Worm (Caenorhabditis elegans): Measurements from ENCODE around the gene F35A5.8.

F35A5.8 gene

DNA sequence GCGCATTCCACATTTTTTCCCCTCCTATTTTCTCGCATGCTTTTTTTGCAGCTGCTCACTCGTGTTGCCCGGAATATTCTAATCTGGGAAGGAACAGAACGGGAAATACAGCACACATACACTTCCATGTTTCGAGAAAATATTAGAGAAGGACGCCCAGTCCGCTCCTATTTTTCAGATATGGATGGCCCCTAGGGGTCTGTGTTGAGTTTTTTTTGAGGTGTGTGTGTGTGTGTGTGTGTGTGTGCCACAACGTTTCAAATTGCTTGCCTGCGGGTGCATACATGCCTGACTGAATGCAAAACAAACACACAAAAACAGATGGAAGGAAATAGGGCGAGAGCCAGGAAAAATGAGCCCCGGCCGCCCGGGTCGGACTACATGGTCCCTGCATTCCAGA lies 18.3 kb upstream of the F35A5.8 start:
- TF ChIP-seq ztf-16 (tag; optimal IDR thresholded peaks at IDR 0.05) (no peak), unc-42 (tag; optimal IDR thresholded peaks at IDR 0.05) (no peak), rnt-1 (tag; optimal IDR thresholded peaks at IDR 0.05) (no peak), tbx-2 (tag; optimal IDR thresholded peaks at IDR 0.05) (no peak), pros-1 (tag; optimal IDR thresholded peaks at IDR 0.05) (no peak), C38D4.7 (GFP tag; optimal IDR thresholded peaks at IDR 0.05) (no peak)

- TF ChIP-seq fkh-6 (tag; optimal IDR thresholded peaks at IDR 0.05), result no peak
- no peak for TF ChIP-seq syd-9 (tag; optimal IDR thresholded peaks at IDR 0.05)
- TF ChIP-seq pat-9 (tag; optimal IDR thresholded peaks at IDR 0.05), result no peak
- no peak for TF ChIP-seq pqm-1 (tag; optimal IDR thresholded peaks at IDR 0.05)
- TF ChIP-seq C38D4.7 (GFP tag; optimal IDR thresholded peaks at IDR 0.05), result no peak
- TF ChIP-seq fkh-10 (GFP tag; optimal IDR thresholded peaks at IDR 0.05), result no peak
- TF ChIP-seq pax-1 (tag; optimal IDR thresholded peaks at IDR 0.05), result no peak
- TF ChIP-seq hlh-30 (tag; optimal IDR thresholded peaks at IDR 0.05; ENCODE audit: insufficient read depth), result no peak
- TF ChIP-seq ceh-19 (GFP tag; optimal IDR thresholded peaks at IDR 0.05), result no peak
- TF ChIP-seq ceh-24 (tag; optimal IDR thresholded peaks at IDR 0.05), result no peak
- no peak for TF ChIP-seq ceh-31 (tag; optimal IDR thresholded peaks at IDR 0.05)
These were observed 17.4 kb upstream of the F35A5.8 start for ce11 chrX:3820666-3821065.

DNA sequence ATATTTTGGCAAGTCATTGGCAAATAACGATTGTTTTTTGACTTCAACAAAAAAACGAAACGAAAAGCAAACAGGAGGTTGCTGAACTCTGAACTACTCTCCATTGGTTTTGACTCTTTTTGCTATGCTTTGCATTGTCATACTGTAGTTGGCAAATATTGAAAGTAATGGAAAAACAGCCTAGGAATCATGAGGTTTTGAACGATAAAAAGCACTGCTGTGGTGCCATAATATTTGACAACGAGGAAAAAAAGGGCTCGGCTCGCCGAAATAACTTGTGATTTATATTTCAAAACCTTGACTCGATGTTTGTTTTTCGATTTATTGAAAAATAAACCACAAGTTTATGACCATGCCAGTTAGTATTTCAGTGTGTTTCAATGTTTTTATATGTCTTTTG lies 16.4 kb upstream of the F35A5.8 start:
- no peak for TF ChIP-seq tbx-2 (tag; optimal IDR thresholded peaks at IDR 0.05)
- no peak for TF ChIP-seq rnt-1 (tag; optimal IDR thresholded peaks at IDR 0.05)
- no peak for TF ChIP-seq pag-3 (tag; optimal IDR thresholded peaks at IDR 0.05; ENCODE audit: borderline replicate concordance)
- TF ChIP-seq pros-1 (tag; optimal IDR thresholded peaks at IDR 0.05), result no peak
- no peak for TF ChIP-seq npax-4 (tag; optimal IDR thresholded peaks at IDR 0.05)
- no peak for TF ChIP-seq ceh-34 (tag; optimal IDR thresholded peaks at IDR 0.05)
- TF ChIP-seq hlh-13 (GFP tag; optimal IDR thresholded peaks at IDR 0.05), result no peak
- no peak for TF ChIP-seq K09A11.1 (tag; optimal IDR thresholded peaks at IDR 0.05; ENCODE audit: insufficient read depth)
- no peak for TF ChIP-seq elt-2 (tag; optimal IDR thresholded peaks at IDR 0.05)
- no peak for TF ChIP-seq F13H6.1 (tag; optimal IDR thresholded peaks at IDR 0.05)
- TF ChIP-seq tbx-7 (tag; optimal IDR thresholded peaks at IDR 0.05), result no peak
- no peak for TF ChIP-seq ceh-45 (GFP tag; IDR thresholded peaks at IDR 0.05)

- TF ChIP-seq C08G9.2 (tag; optimal IDR thresholded peaks at IDR 0.05), result no peak
- TF ChIP-seq unc-55 (GFP tag; optimal IDR thresholded peaks at IDR 0.05), result no peak
- TF ChIP-seq lin-11 (tag; optimal IDR thresholded peaks at IDR 0.05), result no peak
These were observed 15.7 kb upstream of the F35A5.8 start for ce11 chrX:3818856-3819524.

DNA sequence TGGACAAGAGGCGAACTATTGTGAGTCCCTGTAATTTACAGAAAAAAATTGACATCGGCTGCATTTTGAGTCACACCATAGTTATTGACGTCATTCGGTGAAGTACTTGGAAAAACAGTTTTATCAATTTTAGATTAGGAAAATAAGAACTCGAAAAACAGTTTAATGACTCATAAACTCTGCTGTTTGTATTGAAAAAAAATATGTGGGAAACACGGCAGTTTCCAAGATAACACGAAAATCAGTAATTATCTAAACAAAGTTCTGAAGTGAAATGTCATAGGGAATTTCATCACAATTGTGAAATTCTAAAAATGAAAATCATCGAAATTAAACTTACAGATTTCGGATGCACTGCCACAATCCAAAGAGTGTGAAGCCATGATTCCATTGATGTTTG lies 11.6 kb upstream of the F35A5.8 start:
- TF ChIP-seq hlh-13 (GFP tag; optimal IDR thresholded peaks at IDR 0.05) (no peak), unc-55 (GFP tag; optimal IDR thresholded peaks at IDR 0.05) (no peak), ceh-9 (tag; optimal IDR thresholded peaks at IDR 0.05) (no peak), elt-4 (tag; optimal IDR thresholded peaks at IDR 0.05) (no peak), pag-3 (tag; optimal IDR thresholded peaks at IDR 0.05; ENCODE audit: borderline replicate concordance) (no peak), dve-1 (tag; optimal IDR thresholded peaks at IDR 0.05) (no peak), Y22D7AL.16 (tag; optimal IDR thresholded peaks at IDR 0.05) (no peak), ama-1 (optimal IDR thresholded peaks at IDR 0.05) (no peak), npax-4 (tag; optimal IDR thresholded peaks at IDR 0.05) (no peak), ceh-34 (tag; optimal IDR thresholded peaks at IDR 0.05) (no peak)
